Fruit fly (Drosophila melanogaster): ENCODE measurements around the gene Sry-delta.

Gene Sry-delta

DNA sequence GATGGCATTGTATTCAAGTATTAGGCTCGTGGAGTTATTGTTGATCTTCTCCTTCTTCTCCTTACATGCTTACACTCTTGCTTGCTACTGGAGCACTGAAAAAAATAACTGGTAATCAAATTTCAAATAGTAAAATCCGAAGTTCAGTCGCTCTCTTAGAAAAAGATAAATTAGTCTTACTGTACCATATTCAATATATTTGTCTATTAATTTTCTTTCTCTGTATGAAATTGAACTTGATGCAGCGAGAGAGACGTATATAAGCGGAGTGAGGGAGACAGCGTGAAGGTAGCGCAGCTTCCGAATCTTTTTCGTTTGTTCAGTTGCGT is 18.0 kb downstream of the Sry-delta start (continued):
- TF ChIP-seq D19B (GFP tag; optimal IDR thresholded peaks at IDR 0.05) (peak; percentile 50), CG15073 (GFP tag; optimal IDR thresholded peaks at IDR 0.05) (no peak), nmo (GFP tag; optimal IDR thresholded peaks at IDR 0.05) (peak; percentile 94), HLH4C (GFP tag; IDR thresholded peaks at IDR 0.05; ENCODE audit: partially characterized antibody) (no peak), Fer2 (tag; optimal IDR thresholded peaks at IDR 0.05) (peak; percentile 63), CG12219 (GFP tag; optimal IDR thresholded peaks at IDR 0.05) (peak; percentile 64), CG2875 (GFP tag; optimal IDR thresholded peaks at IDR 0.05) (peak; percentile 82), CG1792 (GFP tag; optimal IDR thresholded peaks at IDR 0.05) (peak; percentile 86), CG1602 (GFP tag; optimal IDR thresholded peaks at IDR 0.05) (peak; percentile 68), CG6272 (GFP tag; IDR thresholded peaks at IDR 0.05) (peak; percentile 72), CG11456 (GFP tag; IDR thresholded peaks at IDR 0.05) (peak; percentile 85), CG12071 (GFP tag; optimal IDR thresholded peaks at IDR 0.05) (peak; percentile 89), salm (tag; optimal IDR thresholded peaks at IDR 0.05) (peak; percentile 79), CG43689 (GFP tag; IDR thresholded peaks at IDR 0.05) (peak; percentile 90), CG2678 (tag; optimal IDR thresholded peaks at IDR 0.05) (peak; percentile 95), CG13296 (GFP tag; optimal IDR thresholded peaks at IDR 0.05) (peak; percentile 85), gem (tag; optimal IDR thresholded peaks at IDR 0.05) (peak; percentile 93), pho (GFP tag; optimal IDR thresholded peaks at IDR 0.05) (peak; percentile 46), CG11093 (GFP tag; IDR thresholded peaks at IDR 0.05) (peak; percentile 82), CG9727 (GFP tag; optimal IDR thresholded peaks at IDR 0.05) (peak; percentile 83), Ssrp (tag; optimal IDR thresholded peaks at IDR 0.05) (peak; percentile 72), pb (GFP tag; optimal IDR thresholded peaks at IDR 0.05) (peak; percentile 73), CG7839 (tag; optimal IDR thresholded peaks at IDR 0.05) (peak; percentile 89), Hr78 (GFP tag; optimal IDR thresholded peaks at IDR 0.05) (peak in 1 of 2 experiments; percentile 76), Adf1 (GFP tag; IDR thresholded peaks at IDR 0.05) (peak; percentile 40; the same call in 1 of the 2 replicates), CG7372 (GFP tag; IDR thresholded peaks at IDR 0.05) (peak; percentile 76), CG33213 (GFP tag; optimal IDR thresholded peaks at IDR 0.05) (peak; percentile 82), CG10462 (GFP tag; optimal IDR thresholded peaks at IDR 0.05) (peak; percentile 60), CG14860 (GFP tag; IDR thresholded peaks at IDR 0.05; ENCODE audit: partially characterized antibody) (no peak), GATAe (GFP tag; conservative IDR thresholded peaks at IDR 0.05) (no peak), HHEX (GFP tag; optimal IDR thresholded peaks at IDR 0.05) (peak; percentile 85), CG2889 (GFP tag; IDR thresholded peaks at IDR 0.05) (peak; percentile 79; the same call in 2 of the 3 replicates), D19A (tag; optimal IDR thresholded peaks at IDR 0.05) (peak; percentile 90), ken (GFP tag; IDR thresholded peaks at IDR 0.05) (peak; percentile 93), Taf1 (GFP tag; IDR thresholded peaks at IDR 0.05) (0 out of 2 replicates have a peak, but pooled peaks have one; percentile 17), ab (GFP tag; optimal IDR thresholded peaks at IDR 0.05) (no peak), CG14050 (GFP tag; IDR thresholded peaks at IDR 0.05) (peak; percentile 91), Hand (GFP tag; optimal IDR thresholded peaks at IDR 0.05) (no peak), Fer1 (GFP tag; optimal IDR thresholded peaks at IDR 0.05) (peak; percentile 88), CG17829 (tag; optimal IDR thresholded peaks at IDR 0.05) (peak; percentile 89), C15 (GFP tag; IDR thresholded peaks at IDR 0.05) (peak; percentile 60; the same call in 2 of the 3 replicates), CG14965 (GFP tag; optimal IDR thresholded peaks at IDR 0.05; ENCODE audit: borderline replicate concordance) (peak; percentile 49), vfl (GFP tag; optimal IDR thresholded peaks at IDR 0.05) (peak; percentile 47), CG7786 (GFP tag; optimal IDR thresholded peaks at IDR 0.05) (peak; percentile 60), kay (GFP tag; optimal IDR thresholded peaks at IDR 0.05) (peak; percentile 32), inv (GFP tag; IDR thresholded peaks at IDR 0.05; ENCODE audit: partially characterized antibody) (no peak), Oaz (GFP tag; IDR thresholded peaks at IDR 0.05) (peak; percentile 84), CG10543 (GFP tag; optimal IDR thresholded peaks at IDR 0.05) (peak; percentile 59), dan (GFP tag; IDR thresholded peaks at IDR 0.05) (no peak), MTF-1 (GFP tag; optimal IDR thresholded peaks at IDR 0.05; ENCODE audit: borderline replicate concordance) (peak; percentile 77)
